Fruit fly (Drosophila melanogaster): ENCODE data around the gene GCS2beta.

dm6 chr2L:17532134-17532533, 48.0 kb upstream of the GCS2beta start, which contains the start of gene CG15145:
- TF ChIP-seq CG8478 (optimal IDR thresholded peaks at IDR 0.05) (no peak), CTCF (optimal IDR thresholded peaks at IDR 0.05) (no peak)

Measured in S2 (cell line).